Worm (Caenorhabditis elegans) whole organism, mixed stage, embryonic: ENCODE measurements around the gene him-10.

Experiments used
- nhr-237 ChIP-seq: fragments of 150-350 bp; optimal IDR thresholded peaks from 2 replicates; lab custom pipeline; 2014; ENCODE audit warnings: missing biosample characterization, missing genetic modification characterization
- tbx-8 ChIP-seq: fragments of 200-800 bp; sonication (Bioruptor generic); optimal IDR thresholded peaks from 2 replicates; lab custom pipeline; 2018; ENCODE audit warnings: mild to moderate bottlenecking, missing genetic modification characterization, moderate library complexity, missing compliant biosample characterization

DNA sequence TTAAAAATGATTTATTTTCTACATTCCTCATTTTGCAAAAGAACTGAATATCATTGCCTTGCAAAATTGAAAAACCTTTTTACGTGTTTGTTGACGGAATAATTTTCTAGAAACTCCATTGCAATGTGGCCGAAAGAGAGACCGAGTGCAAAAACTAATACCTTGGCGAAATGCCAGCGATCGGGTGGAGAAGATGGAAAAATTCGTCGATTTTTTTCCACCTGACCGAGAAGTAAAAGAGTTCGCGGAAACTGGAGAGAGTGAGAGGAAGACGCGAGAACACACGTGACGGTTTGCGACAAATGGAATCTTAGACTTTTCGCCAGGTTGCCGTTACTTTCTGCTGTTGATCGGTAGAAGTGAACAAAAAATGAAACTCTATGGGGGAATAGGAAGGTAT lies 38.6 kb downstream of the him-10 start:
- TF ChIP-seq nhr-237 (tag; lab: Kevin White, UChicago) = no peak
- TF ChIP-seq tbx-8 = no peak
